Worm (Caenorhabditis elegans) whole organism, L3 larva: ENCODE results near the gene fbxa-118.

Source experiments
- R02D3.7 ChIP-seq: fragments of 150-350 bp; optimal IDR thresholded peaks from 2 replicates; lab custom pipeline; 2014; ENCODE audit warnings: missing biosample characterization, missing genetic modification characterization
- ZK546.5 ChIP-seq: sonication (generic microtip); optimal IDR thresholded peaks from 2 replicates; lab custom pipeline; 2017; ENCODE audit warnings: missing biosample characterization, missing genetic modification characterization
- ceh-16 ChIP-seq: sonication (generic microtip); optimal IDR thresholded peaks from 2 replicates; lab custom pipeline; 2017; ENCODE audit warnings: missing biosample characterization, missing genetic modification characterization
- ceh-82 ChIP-seq: fragments of 150-350 bp; optimal IDR thresholded peaks from 2 replicates; lab custom pipeline; 2014; ENCODE audit warnings: missing biosample characterization, missing genetic modification characterization
- ceh-9 ChIP-seq: sonication (generic microtip); optimal IDR thresholded peaks from 2 replicates; lab custom pipeline; 2018; ENCODE audit warnings: missing biosample characterization, missing genetic modification characterization
- daf-12 ChIP-seq: fragments of 150-350 bp; optimal IDR thresholded peaks from 2 replicates; lab custom pipeline; 2014; ENCODE audit warnings: missing biosample characterization, missing genetic modification reagents, missing genetic modification characterization
- egl-27 ChIP-seq: sonication (generic microtip); optimal IDR thresholded peaks from 4 replicates; lab custom pipeline; 2017; ENCODE audit warnings: missing biosample characterization, missing genetic modification reagents, missing genetic modification characterization
- egl-5 ChIP-seq: fragments of 150-350 bp; optimal IDR thresholded peaks from 2 replicates; lab custom pipeline; 2017; ENCODE audit warnings: missing biosample characterization, missing genetic modification reagents, missing genetic modification characterization, inconsistent platforms
- elt-1 ChIP-seq: fragments of 150-350 bp; optimal IDR thresholded peaks from 2 replicates; lab custom pipeline; 2014; ENCODE audit warnings: missing biosample characterization, missing genetic modification characterization
- elt-2 ChIP-seq: sonication (generic microtip); optimal IDR thresholded peaks from 2 replicates; lab custom pipeline; 2016; ENCODE audit warnings: missing genetic modification reagents, mild to moderate bottlenecking, missing genetic modification characterization, missing compliant biosample characterization
- elt-3 ChIP-seq, 3 experiments: fragments of 150-350 bp in 1 of 3; sonication (generic microtip) in 2 of 3; optimal IDR thresholded peaks; 2 replicates in 2 of 3; 4 replicates in 1 of 3; lab custom pipeline; 2014 to 2017; ENCODE audit warnings: missing biosample characterization in 3 of 3, missing genetic modification characterization in 3 of 3
- eor-1 ChIP-seq, 2 experiments: fragments of 150-350 bp; optimal IDR thresholded peaks; 2 replicates each; lab custom pipeline; 2014 to 2018; ENCODE audit warnings: missing biosample characterization in 2 of 2, missing genetic modification characterization in 2 of 2
- fkh-10 ChIP-seq: sonication (generic microtip); optimal IDR thresholded peaks from 2 replicates; lab custom pipeline; 2017; ENCODE audit warnings: missing biosample characterization, missing genetic modification reagents, missing genetic modification characterization
- fkh-2 ChIP-seq: fragments of 150-350 bp; optimal IDR thresholded peaks from 2 replicates; lab custom pipeline; 2014; ENCODE audit warnings: missing biosample characterization, missing genetic modification reagents, missing genetic modification characterization
- fos-1 ChIP-seq: fragments of 150-350 bp; optimal IDR thresholded peaks from 2 replicates; lab custom pipeline; 2014; ENCODE audit warnings: missing biosample characterization, missing genetic modification characterization
- hmg-11 ChIP-seq: sonication (generic microtip); optimal IDR thresholded peaks from 2 replicates; lab custom pipeline; 2016; ENCODE audit warnings: missing genetic modification characterization, missing compliant biosample characterization
- jun-1 ChIP-seq: fragments of 150-350 bp; optimal IDR thresholded peaks from 2 replicates; lab custom pipeline; 2014; ENCODE audit warnings: missing biosample characterization, missing genetic modification reagents, missing genetic modification characterization
- lin-15B ChIP-seq: fragments of 150-350 bp; optimal IDR thresholded peaks from 2 replicates; lab custom pipeline; 2014; ENCODE audit warnings: missing biosample characterization, missing genetic modification characterization
- lin-39 ChIP-seq: fragments of 150-350 bp; optimal IDR thresholded peaks from 2 replicates; lab custom pipeline; 2018; ENCODE audit warnings: missing biosample characterization, missing genetic modification reagents, missing genetic modification characterization
- lsy-12 ChIP-seq: sonication (generic microtip); optimal IDR thresholded peaks from 2 replicates; lab custom pipeline; 2016; ENCODE audit warnings: mild to moderate bottlenecking, missing genetic modification characterization, missing compliant biosample characterization
- mml-1 ChIP-seq: fragments of 150-350 bp; sonication (generic microtip); optimal IDR thresholded peaks from 3 replicates; lab custom pipeline; 2014; ENCODE audit warnings: missing biosample characterization, missing genetic modification characterization
- nhr-12 ChIP-seq: fragments of 150-350 bp; optimal IDR thresholded peaks from 2 replicates; lab custom pipeline; 2014; ENCODE audit warnings: missing biosample characterization, missing genetic modification characterization
- nhr-23 ChIP-seq: fragments of 150-350 bp; optimal IDR thresholded peaks from 2 replicates; lab custom pipeline; 2014; ENCODE audit warnings: missing biosample characterization, missing genetic modification reagents, missing genetic modification characterization
- nhr-237 ChIP-seq: fragments of 150-350 bp; optimal IDR thresholded peaks from 2 replicates; lab custom pipeline; 2014; ENCODE audit warnings: missing biosample characterization, missing genetic modification characterization
- nhr-25 ChIP-seq: sonication (generic microtip); optimal IDR thresholded peaks from 2 replicates; lab custom pipeline; 2017; ENCODE audit warnings: missing biosample characterization, missing genetic modification characterization
- nhr-28 ChIP-seq: fragments of 150-350 bp; optimal IDR thresholded peaks from 2 replicates; lab custom pipeline; 2014; ENCODE audit warnings: missing biosample characterization, missing genetic modification characterization
- nhr-43 ChIP-seq: sonication (generic microtip); optimal IDR thresholded peaks from 2 replicates; lab custom pipeline; 2016; ENCODE audit warnings: mild to moderate bottlenecking, missing genetic modification characterization, missing compliant biosample characterization; ENCODE audit not compliant: poor library complexity, severe bottlenecking
- nhr-76 ChIP-seq: fragments of 150-350 bp; sonication (generic microtip); optimal IDR thresholded peaks from 5 replicates; lab custom pipeline; 2014; ENCODE audit warnings: missing biosample characterization, missing genetic modification characterization
- nhr-77 ChIP-seq: fragments of 150-350 bp; optimal IDR thresholded peaks from 2 replicates; lab custom pipeline; 2014; ENCODE audit warnings: missing biosample characterization, missing genetic modification characterization
- pha-4 ChIP-seq: fragments of 150-350 bp; optimal IDR thresholded peaks from 2 replicates; lab custom pipeline; 2014; ENCODE audit warnings: missing biosample characterization, missing genetic modification reagents, missing genetic modification characterization
- sea-2 ChIP-seq: fragments of 150-350 bp; sonication (generic microtip); optimal IDR thresholded peaks from 4 replicates; lab custom pipeline; 2014; ENCODE audit warnings: missing biosample characterization, missing genetic modification reagents, missing genetic modification characterization
- skn-1 ChIP-seq: fragments of 150-350 bp; optimal IDR thresholded peaks from 2 replicates; lab custom pipeline; 2014; ENCODE audit warnings: missing biosample characterization, missing genetic modification characterization
- tbx-2 ChIP-seq: sonication (generic microtip); optimal IDR thresholded peaks from 2 replicates; lab custom pipeline; 2016; ENCODE audit warnings: mild to moderate bottlenecking, missing genetic modification characterization, missing compliant biosample characterization
- unc-62 ChIP-seq: fragments of 150-350 bp; sonication (generic microtip); optimal IDR thresholded peaks from 4 replicates; lab custom pipeline; 2014; ENCODE audit warnings: missing biosample characterization, missing genetic modification reagents, missing genetic modification characterization
- zag-1 ChIP-seq: fragments of 150-350 bp; optimal IDR thresholded peaks from 2 replicates; lab custom pipeline; 2014; ENCODE audit warnings: missing biosample characterization, missing genetic modification characterization
- ztf-11 ChIP-seq: fragments of 150-350 bp; optimal IDR thresholded peaks from 2 replicates; lab custom pipeline; 2014; ENCODE audit warnings: missing biosample characterization, missing genetic modification characterization

The fbxa-118 gene

ce11 chrV:19777227-19777626, at the start of gene fbxa-118:
Gene fbxa-118 (minus strand): TSS chrV:19777327.
- no peak for TF ChIP-seq elt-2 (tag; lab: Kevin White, UChicago)
- no peak for TF ChIP-seq elt-3 (tag; optimal IDR thresholded peaks at IDR 0.05; lab: Kevin White, UChicago)
- TF ChIP-seq ZK546.5 (tag; lab: Kevin White, UChicago) = no peak
- TF ChIP-seq nhr-77 = no peak
- no peak for TF ChIP-seq jun-1 (tag; lab: Kevin White, UChicago)
- no peak for TF ChIP-seq eor-1 (tag; optimal IDR thresholded peaks at IDR 0.05; lab: Kevin White, UChicago)
- no peak for TF ChIP-seq ztf-11 (tag; lab: Kevin White, UChicago)

- TF ChIP-seq zag-1 (tag; lab: Kevin White, UChicago) = no peak
- no peak for TF ChIP-seq eor-1 (tag; optimal IDR thresholded peaks at IDR 0.05; lab: Kevin White, UChicago)
- no peak for TF ChIP-seq pha-4 (tag; lab: Kevin White, UChicago)
- no peak for TF ChIP-seq egl-5 (tag; lab: Kevin White, UChicago)
- no peak for TF ChIP-seq nhr-28 (tag; lab: Kevin White, UChicago)
- TF ChIP-seq nhr-23 (tag; lab: Kevin White, UChicago) = no peak
- no peak for TF ChIP-seq elt-2 (tag; lab: Kevin White, UChicago)
- no peak for TF ChIP-seq unc-62
- no peak for TF ChIP-seq hmg-11
- no peak for TF ChIP-seq skn-1 (tag; lab: Kevin White, UChicago)
- no peak for TF ChIP-seq ceh-9 (tag; lab: Kevin White, UChicago)
- TF ChIP-seq lsy-12 (tag; lab: Kevin White, UChicago) = no peak
- no peak for TF ChIP-seq sea-2 (GFP tag; lab: Kevin White, UChicago)
- TF ChIP-seq lin-39 (tag; lab: Kevin White, UChicago) = no peak
- TF ChIP-seq R02D3.7 = no peak
- no peak for TF ChIP-seq elt-3 (tag; optimal IDR thresholded peaks at IDR 0.05; lab: Kevin White, UChicago)
- no peak for TF ChIP-seq ceh-82 (tag; lab: Kevin White, UChicago)
- no peak for TF ChIP-seq mml-1 (tag; lab: Kevin White, UChicago)
- TF ChIP-seq tbx-2 (tag; lab: Kevin White, UChicago) = no peak
- no peak for TF ChIP-seq lin-15B (tag; lab: Kevin White, UChicago)
- TF ChIP-seq, all 47 proteins: peak for 0
Measured at ce11 chrV:19822093-19822492, 45.0 kb upstream of the fbxa-118 start, which contains the start of gene Y116F11B.17. Gene Y116F11B.17 (minus strand): TSS chrV:19822193.

ce11 chrV:19820178-19820577, 43.1 kb upstream of the fbxa-118 start:
- TF ChIP-seq pha-4 (tag; lab: Kevin White, UChicago) (no peak), fkh-10 (no peak), ceh-82 (tag; lab: Kevin White, UChicago) (no peak), elt-3 (tag; optimal IDR thresholded peaks at IDR 0.05; lab: Kevin White, UChicago) (no peak), nhr-28 (tag; lab: Kevin White, UChicago) (no peak), daf-12 (tag; lab: Kevin White, UChicago) (no peak), ceh-9 (tag; lab: Kevin White, UChicago) (no peak), nhr-76 (no peak), nhr-77 (no peak), nhr-237 (no peak), elt-2 (tag; lab: Kevin White, UChicago) (no peak), fos-1 (no peak), zag-1 (tag; lab: Kevin White, UChicago) (no peak), ceh-16 (tag; lab: Kevin White, UChicago) (no peak), ztf-11 (tag; lab: Kevin White, UChicago) (no peak)
- TF ChIP-seq, all 47 proteins: peak for 0

- TF ChIP-seq elt-3 (tag; optimal IDR thresholded peaks at IDR 0.05; lab: Kevin White, UChicago) = no peak
- TF ChIP-seq egl-27 (tag; lab: Kevin White, UChicago) = no peak
- no peak for TF ChIP-seq mml-1 (tag; lab: Kevin White, UChicago)
- no peak for TF ChIP-seq fkh-2
- TF ChIP-seq daf-12 (tag; lab: Kevin White, UChicago) = no peak
- no peak for TF ChIP-seq lin-39 (tag; lab: Kevin White, UChicago)
- TF ChIP-seq nhr-25 = no peak
- no peak for TF ChIP-seq nhr-43 (tag; lab: Kevin White, UChicago)
- no peak for TF ChIP-seq nhr-12 (tag; lab: Kevin White, UChicago)
- no peak for TF ChIP-seq elt-1 (tag; lab: Kevin White, UChicago)
Measured at ce11 chrV:19814833-19815232, 37.7 kb upstream of the fbxa-118 start, which contains the start of gene daf-28. Gene daf-28 (plus strand): TSS chrV:19815133.
